Worm (Caenorhabditis elegans) whole organism, L4 larva: Measurements from ENCODE around the gene str-41.

Experiments used
- F49E8.2 ChIP-seq: sonication (generic microtip); optimal IDR thresholded peaks from 2 replicates; lab custom pipeline; 2016; ENCODE audit warnings: missing compliant biosample characterization, mild to moderate bottlenecking, missing genetic modification characterization, borderline replicate concordance
- T26A8.4 ChIP-seq: fragments of 200-800 bp; sonication (Bioruptor generic); IDR thresholded peaks from 2 replicates; pipeline ENCODE4 v1.3.6; 2022; ENCODE audit warnings: missing genetic modification characterization, missing compliant biosample characterization
- Y105C5A.15 ChIP-seq: fragments of 200-800 bp; sonication (Bioruptor generic); IDR thresholded peaks from 2 replicates; pipeline ENCODE4 v1.3.6; 2022; ENCODE audit warnings: missing genetic modification characterization, missing compliant biosample characterization
- aha-1 ChIP-seq: fragments of 150-350 bp; peaks from one replicate; lab custom pipeline; 2014; ENCODE audit warnings: missing biosample characterization, missing genetic modification characterization
- ama-1 ChIP-seq: fragments of 150-350 bp; optimal IDR thresholded peaks from 2 replicates; lab custom pipeline; 2014; ENCODE audit warnings: inconsistent platforms, mixed read lengths
- ces-1 ChIP-seq: fragments of 150-350 bp; sonication (generic microtip); optimal IDR thresholded peaks from 4 replicates; lab custom pipeline; 2014; ENCODE audit warnings: missing biosample characterization, missing genetic modification reagents, missing genetic modification characterization
- cey-2 ChIP-seq: sonication (generic microtip); optimal IDR thresholded peaks from 3 replicates; lab custom pipeline; 2017; ENCODE audit warnings: missing genetic modification characterization, mild to moderate bottlenecking, missing compliant biosample characterization, antibody characterized with exemption, borderline replicate concordance; ENCODE audit not compliant: insufficient read depth
- dmd-6 ChIP-seq: fragments of 200-800 bp; sonication (Bioruptor generic); IDR thresholded peaks from 2 replicates; pipeline ENCODE4 v1.3.6; 2022; ENCODE audit warnings: missing genetic modification reagents, missing genetic modification characterization, missing compliant biosample characterization
- dmd-8 ChIP-seq: fragments of 200-800 bp; sonication (Bioruptor generic); IDR thresholded peaks from 2 replicates; pipeline ENCODE4 v1.3.6; 2022; ENCODE audit warnings: missing genetic modification characterization, missing compliant biosample characterization
- dmd-9 ChIP-seq: fragments of 200-800 bp; sonication (Bioruptor generic); IDR thresholded peaks from 2 replicates; pipeline ENCODE4 v1.3.6; 2022; ENCODE audit warnings: missing genetic modification reagents, missing genetic modification characterization, missing compliant biosample characterization
- duxl-1 ChIP-seq: sonication (generic microtip); optimal IDR thresholded peaks from 2 replicates; lab custom pipeline; 2016; ENCODE audit warnings: mild to moderate bottlenecking, missing genetic modification characterization, moderate library complexity, missing compliant biosample characterization; ENCODE audit not compliant: poor library complexity
- egl-27 ChIP-seq: sonication (generic microtip); optimal IDR thresholded peaks from 3 replicates; lab custom pipeline; 2017; ENCODE audit warnings: missing biosample characterization, missing genetic modification reagents, missing genetic modification characterization
- fkh-10 ChIP-seq: fragments of 150-350 bp; optimal IDR thresholded peaks from 2 replicates; lab custom pipeline; 2014; ENCODE audit warnings: missing biosample characterization, missing genetic modification reagents, missing genetic modification characterization
- gei-8 ChIP-seq: fragments of 200-800 bp; sonication (Bioruptor generic); optimal IDR thresholded peaks from 2 replicates; lab custom pipeline; 2018; ENCODE audit warnings: mild to moderate bottlenecking, missing genetic modification characterization, missing compliant biosample characterization
- hif-1 ChIP-seq, 2 experiments: sonication (generic microtip); optimal IDR thresholded peaks; 2 replicates each; lab custom pipeline; 2016 to 2017; ENCODE audit warnings: missing compliant biosample characterization in 2 of 2, missing genetic modification characterization in 2 of 2, missing genetic modification reagents in 2 of 2, missing genotype in 2 of 2, mild to moderate bottlenecking in 1 of 2
- hlh-11 ChIP-seq: fragments of 200-800 bp; sonication (Bioruptor generic); optimal IDR thresholded peaks from 2 replicates; lab custom pipeline; 2018; ENCODE audit warnings: mild to moderate bottlenecking, missing genetic modification characterization, missing compliant biosample characterization
- hlh-30 ChIP-seq: sonication (generic microtip); optimal IDR thresholded peaks from 2 replicates; lab custom pipeline; 2017; ENCODE audit warnings: antibody characterized with exemption, mild to moderate bottlenecking, missing genetic modification characterization, missing compliant biosample characterization; ENCODE audit not compliant: insufficient read depth
- lin-29 ChIP-seq: fragments of 200-800 bp; sonication (Bioruptor generic); IDR thresholded peaks from 2 replicates; pipeline ENCODE4 v1.3.6; 2022; ENCODE audit warnings: missing genetic modification reagents, missing genetic modification characterization, missing compliant biosample characterization
- madf-5 ChIP-seq, 2 experiments: fragments of 200-800 bp; sonication (Bioruptor generic); IDR thresholded peaks; 2 replicates each; pipeline ENCODE4 v1.3.6; 2022; ENCODE audit warnings: missing compliant biosample characterization in 2 of 2, missing genetic modification characterization in 2 of 2
- mdl-1 ChIP-seq, 2 experiments: fragments of 150-350 bp in 1 of 2; sonication (generic microtip) in 1 of 2; optimal IDR thresholded peaks; 2 replicates each; lab custom pipeline; 2014 to 2017; ENCODE audit warnings: missing biosample characterization in 2 of 2, missing genetic modification characterization in 2 of 2
- mdt-29 ChIP-seq: fragments of 200-800 bp; sonication (Bioruptor generic); IDR thresholded peaks from 2 replicates; pipeline ENCODE4 v1.3.6; 2022; ENCODE audit warnings: missing genetic modification reagents, missing genetic modification characterization, missing compliant biosample characterization
- mxl-3 ChIP-seq: fragments of 200-800 bp; sonication (Bioruptor generic); optimal IDR thresholded peaks from 2 replicates; lab custom pipeline; 2018; ENCODE audit warnings: mild to moderate bottlenecking, missing genetic modification characterization, missing compliant biosample characterization
- nhr-10 ChIP-seq: fragments of 150-350 bp; optimal IDR thresholded peaks from 2 replicates; lab custom pipeline; 2014; ENCODE audit warnings: missing biosample characterization, missing genetic modification characterization
- nhr-25 ChIP-seq: sonication (generic microtip); optimal IDR thresholded peaks from 2 replicates; lab custom pipeline; 2017; ENCODE audit warnings: missing genetic modification characterization, mild to moderate bottlenecking, missing compliant biosample characterization, antibody characterized with exemption, moderate library complexity, borderline replicate concordance; ENCODE audit not compliant: insufficient read depth
- nhr-28 ChIP-seq: fragments of 150-350 bp; optimal IDR thresholded peaks from 2 replicates; lab custom pipeline; 2014; ENCODE audit warnings: missing biosample characterization, missing genetic modification characterization
- nhr-41 ChIP-seq: fragments of 200-800 bp; sonication (Bioruptor generic); IDR thresholded peaks from 2 replicates; pipeline ENCODE4 v1.3.6; 2022; ENCODE audit warnings: missing genetic modification reagents, missing genetic modification characterization, missing compliant biosample characterization
- nhr-48 ChIP-seq: sonication (generic microtip); optimal IDR thresholded peaks from 2 replicates; lab custom pipeline; 2016; ENCODE audit warnings: mild to moderate bottlenecking, missing genetic modification characterization, missing compliant biosample characterization
- nhr-6 ChIP-seq: fragments of 150-350 bp; optimal IDR thresholded peaks from 2 replicates; lab custom pipeline; 2014; ENCODE audit warnings: missing biosample characterization, missing genetic modification characterization
- sdz-12 ChIP-seq: fragments of 200-800 bp; sonication (Bioruptor generic); optimal IDR thresholded peaks from 2 replicates; lab custom pipeline; 2018; ENCODE audit warnings: mild to moderate bottlenecking, missing genetic modification characterization, missing compliant biosample characterization
- skn-1 ChIP-seq: fragments of 150-350 bp; optimal IDR thresholded peaks from 2 replicates; lab custom pipeline; 2014; ENCODE audit warnings: missing biosample characterization, missing genetic modification characterization
- tra-1 ChIP-seq: fragments of 200-800 bp; sonication (Bioruptor generic); IDR thresholded peaks from 2 replicates; pipeline ENCODE4 v1.3.6; 2022; ENCODE audit warnings: missing genetic modification reagents, missing genetic modification characterization, missing compliant biosample characterization
- unc-62 ChIP-seq, 3 experiments: fragments of 150-350 bp in 1 of 3; sonication (generic microtip); optimal IDR thresholded peaks in 2 of 3; peaks in 1 of 3; 1 replicate in 1 of 3; 2 replicates in 2 of 3; lab custom pipeline; 2014 to 2017; ENCODE audit warnings: missing biosample characterization in 3 of 3, missing genetic modification characterization in 3 of 3, missing genetic modification reagents in 3 of 3, missing genotype in 1 of 3
- zip-11 ChIP-seq: fragments of 200-800 bp; sonication (Bioruptor generic); IDR thresholded peaks from 2 replicates; pipeline ENCODE4 v1.3.6; 2022; ENCODE audit warnings: missing genetic modification characterization, missing compliant biosample characterization
- zip-2 ChIP-seq: fragments of 150-350 bp; optimal IDR thresholded peaks from 2 replicates; lab custom pipeline; 2014; ENCODE audit warnings: missing biosample characterization, missing genetic modification characterization
- ztf-7 ChIP-seq: fragments of 150-350 bp; optimal IDR thresholded peaks from 2 replicates; lab custom pipeline; 2014; ENCODE audit warnings: missing biosample characterization, missing genetic modification characterization

The str-41 gene

DNA sequence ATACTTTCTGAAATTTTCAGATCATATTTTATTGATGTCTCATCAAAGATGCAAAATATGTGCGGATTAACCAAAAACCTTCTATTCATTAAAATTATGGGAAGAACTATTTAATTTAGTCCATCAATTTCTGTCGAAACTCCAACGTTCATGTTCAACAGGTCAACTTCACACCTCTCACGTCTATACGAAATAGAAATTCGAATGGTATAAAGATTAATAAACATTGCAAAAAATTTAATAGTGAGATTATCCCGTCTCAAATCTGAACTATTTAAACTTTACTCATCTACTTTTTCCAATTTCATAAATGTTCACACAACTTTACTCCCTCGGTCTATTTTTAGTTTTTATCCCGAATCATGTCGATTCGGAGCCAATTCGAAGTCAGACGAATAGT lies 2.2 kb upstream of the str-41 start, which contains the start of gene R13D7.2:
Gene R13D7.2 (plus strand): TSS at position 301 of the 400 bp plus-strand sequence.
- no peak for TF ChIP-seq zip-2 (tag; lab: Kevin White, UChicago)
- TF ChIP-seq dmd-6 (GFP tag; lab: Robert Waterston, UW): no peak
- no peak for TF ChIP-seq lin-29 (GFP tag; lab: Robert Waterston, UW)
- no peak for TF ChIP-seq dmd-8
- no peak for TF ChIP-seq madf-5 (GFP tag; IDR thresholded peaks at IDR 0.05; lab: Robert Waterston, UW)
- TF ChIP-seq skn-1 (tag; lab: Kevin White, UChicago): no peak
- TF ChIP-seq aha-1 (tag; lab: Kevin White, UChicago): no peak
- TF ChIP-seq zip-11 (GFP tag; lab: Robert Waterston, UW): no peak
- no peak for TF ChIP-seq hlh-11 (tag; lab: Kevin White, UChicago)
- no peak for TF ChIP-seq cey-2
- TF ChIP-seq nhr-41 (GFP tag; lab: Robert Waterston, UW): no peak
- TF ChIP-seq ztf-7 (tag; lab: Kevin White, UChicago): no peak
- TF ChIP-seq egl-27 (tag; lab: Kevin White, UChicago): no peak
- TF ChIP-seq fkh-10 (GFP tag; lab: Kevin White, UChicago): no peak
- TF ChIP-seq Y105C5A.15 (GFP tag; lab: Robert Waterston, UW): no peak
- TF ChIP-seq F49E8.2 (tag; lab: Kevin White, UChicago): no peak
- no peak for TF ChIP-seq sdz-12 (GFP tag; lab: Kevin White, UChicago)
- TF ChIP-seq, all 104 proteins: peak for 0

DNA sequence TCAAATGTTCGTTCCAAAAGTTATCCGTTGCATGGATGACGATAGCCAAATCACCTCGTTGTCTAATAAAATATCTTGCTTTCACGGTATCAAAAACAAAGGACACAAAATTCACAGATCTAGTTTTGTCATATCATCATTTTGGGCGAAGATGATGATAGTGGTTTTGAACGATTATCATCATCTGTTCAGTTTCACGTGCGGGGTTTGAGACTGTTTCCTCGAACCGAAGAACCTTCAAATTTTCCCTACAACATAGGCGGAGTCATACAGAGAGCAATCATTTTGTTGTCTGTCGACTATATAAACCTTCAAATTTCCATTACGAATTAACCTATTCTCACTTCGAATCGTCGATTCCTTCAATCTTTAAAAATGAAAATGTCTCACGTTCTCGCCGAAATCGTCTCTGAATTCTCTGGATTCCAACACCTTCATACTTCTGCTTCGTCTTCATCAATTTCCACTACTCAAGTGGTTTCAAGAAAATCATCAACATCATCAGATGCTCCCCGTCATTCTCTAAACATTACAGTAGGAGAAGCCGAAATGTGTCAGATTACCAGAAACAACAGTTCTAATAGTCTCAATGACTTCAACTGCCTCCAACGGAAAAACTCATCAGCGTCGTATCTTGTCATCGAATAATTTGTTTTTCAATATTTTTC lies 1.4 kb downstream of the str-41 start, which contains the start of gene F18E3.11:
Gene F18E3.11 (plus strand): TSS at position 376 of the 668 bp plus-strand sequence.
- no peak for TF ChIP-seq nhr-10 (tag; lab: Kevin White, UChicago)
- TF ChIP-seq nhr-41 (GFP tag; lab: Robert Waterston, UW): no peak
- TF ChIP-seq nhr-25 (tag; lab: Kevin White, UChicago): peak; percentile 72
- TF ChIP-seq hif-1 (tag; optimal IDR thresholded peaks at IDR 0.05; lab: Kevin White, UChicago): peak in 1 of 2 experiments; percentile 50
- peak; percentile 45 for TF ChIP-seq mxl-3 (GFP tag; lab: Kevin White, UChicago)
- TF ChIP-seq unc-62 (GFP tag; optimal IDR thresholded peaks at IDR 0.05 in 1 of 2; lab: Kevin White, UChicago): peak in 1 of 2 experiments; percentile 80
- TF ChIP-seq unc-62 (tag; optimal IDR thresholded peaks at IDR 0.05; lab: Kevin White, UChicago): no peak
- peak; percentile 71 for TF ChIP-seq hlh-11 (tag; lab: Kevin White, UChicago)
- peak; percentile 10 for TF ChIP-seq duxl-1 (tag; lab: Kevin White, UChicago)
- TF ChIP-seq nhr-6 (tag; lab: Kevin White, UChicago): no peak
- TF ChIP-seq aha-1 (tag; lab: Kevin White, UChicago): peak; percentile 77
- no peak for TF ChIP-seq ces-1
- 0 out of 2 replicates have a peak, but pooled peaks have one; percentile 35 for TF ChIP-seq T26A8.4 (GFP tag; lab: Robert Waterston, UW)
- no peak for TF ChIP-seq gei-8 (GFP tag; lab: Kevin White, UChicago)
- TF ChIP-seq tra-1: 0 out of 2 replicates have a peak, but pooled peaks have one; percentile 29
- TF ChIP-seq dmd-6 (GFP tag; lab: Robert Waterston, UW): peak; percentile 23; the same call in 1 of the 2 replicates
- peak; percentile 75; the same call in 1 of the 2 replicates for TF ChIP-seq mdt-29 (GFP tag; lab: Robert Waterston, UW)
- TF ChIP-seq mdl-1 (tag; optimal IDR thresholded peaks at IDR 0.05; lab: Kevin White, UChicago): peak in 1 of 2 experiments; percentile 69
- TF ChIP-seq Y105C5A.15 (GFP tag; lab: Robert Waterston, UW): no peak
- no peak for TF ChIP-seq dmd-9
- peak; percentile 90 for TF ChIP-seq nhr-28 (tag; lab: Kevin White, UChicago)
- TF ChIP-seq nhr-48 (tag; lab: Kevin White, UChicago): peak; percentile 76
- peak; percentile 94 for TF ChIP-seq ama-1 (lab: Kevin White, UChicago)
- peak; percentile 65 for TF ChIP-seq hlh-30 (tag; lab: Kevin White, UChicago)
- TF ChIP-seq, all 104 proteins: peak for 16
